Fruit fly (Drosophila melanogaster) whole organism, embryonic: ENCODE measurements around the gene CG10866.

Source experiments
- CG10366 ChIP-seq: fragments of 200-800 bp; sonication (Bioruptor generic); IDR thresholded peaks from 2 replicates; pipeline ENCODE4 v1.3.6; 2022; ENCODE audit warnings: missing biosample characterization, missing genetic modification characterization
- CG10431 ChIP-seq: fragments of 200-800 bp; sonication (Bioruptor generic); optimal IDR thresholded peaks from 3 replicates; lab custom pipeline; 2018; ENCODE audit warnings: missing biosample characterization, mild to moderate bottlenecking, missing genetic modification characterization
- CG10543 ChIP-seq: fragments of 200-800 bp; sonication (Bioruptor generic); optimal IDR thresholded peaks from 3 replicates; lab custom pipeline; 2017; ENCODE audit warnings: missing biosample characterization, mild to moderate bottlenecking, missing genetic modification characterization, moderate library complexity
- CG11504 ChIP-seq: fragments of 200-800 bp; sonication (Bioruptor generic); optimal IDR thresholded peaks from 3 replicates; lab custom pipeline; 2019; ENCODE audit warnings: missing biosample characterization, mild to moderate bottlenecking, missing genetic modification characterization, moderate library complexity
- CG12071 ChIP-seq: fragments of 200-800 bp; sonication (Bioruptor generic); optimal IDR thresholded peaks from 3 replicates; lab custom pipeline; 2018; ENCODE audit warnings: missing biosample characterization, mild to moderate bottlenecking, missing genetic modification characterization
- CG13624 ChIP-seq: fragments of 200-800 bp; sonication (Bioruptor generic); optimal IDR thresholded peaks from 2 replicates; lab custom pipeline; 2016; ENCODE audit warnings: missing biosample characterization, missing genetic modification characterization
- CG13775 ChIP-seq: fragments of 200-800 bp; sonication (Bioruptor generic); optimal IDR thresholded peaks from 3 replicates; lab custom pipeline; 2017; ENCODE audit warnings: missing biosample characterization, mild to moderate bottlenecking, missing genetic modification characterization
- CG1529 ChIP-seq: fragments of 200-800 bp; sonication (Bioruptor generic); optimal IDR thresholded peaks from 3 replicates; lab custom pipeline; 2018; ENCODE audit warnings: missing biosample characterization, missing genetic modification characterization
- CG16815 ChIP-seq: fragments of 200-800 bp; sonication (Bioruptor generic); optimal IDR thresholded peaks from 3 replicates; lab custom pipeline; 2017; ENCODE audit warnings: missing biosample characterization, mild to moderate bottlenecking, missing genetic modification characterization
- CG2202 ChIP-seq: fragments of 200-800 bp; sonication (Bioruptor generic); optimal IDR thresholded peaks from 2 replicates; lab custom pipeline; 2018; ENCODE audit warnings: missing biosample characterization, mild to moderate bottlenecking, missing genetic modification characterization
- CG2712 ChIP-seq: fragments of 200-800 bp; optimal IDR thresholded peaks from 3 replicates; lab custom pipeline; 2019; ENCODE audit warnings: missing biosample characterization, mild to moderate bottlenecking, missing genetic modification characterization, moderate library complexity
- CG32772 ChIP-seq: fragments of 200-800 bp; sonication (Bioruptor generic); IDR thresholded peaks from 2 replicates; pipeline ENCODE4 v1.3.6; 2022; ENCODE audit warnings: missing biosample characterization, missing genetic modification characterization
- CG4854 ChIP-seq: fragments of 200-800 bp; sonication (Bioruptor generic); optimal IDR thresholded peaks from 2 replicates; lab custom pipeline; 2016; ENCODE audit warnings: missing biosample characterization, missing genetic modification characterization, inconsistent platforms
- CG9727 ChIP-seq: fragments of 200-800 bp; sonication (Bioruptor generic); optimal IDR thresholded peaks from 3 replicates; lab custom pipeline; 2017; ENCODE audit warnings: missing biosample characterization, mild to moderate bottlenecking, missing genetic modification characterization
- Chrac-16 ChIP-seq: fragments of 200-800 bp; sonication (Bioruptor generic); optimal IDR thresholded peaks from 3 replicates; lab custom pipeline; 2016; ENCODE audit warnings: missing biosample characterization, missing genetic modification characterization
- Dbx ChIP-seq: fragments of 200-800 bp; sonication (Bioruptor generic); IDR thresholded peaks from 3 replicates; pipeline ENCODE4 v1.3.6; 2022; ENCODE audit warnings: missing biosample characterization, missing genetic modification characterization
- Doc3 ChIP-seq: fragments of 200-800 bp; sonication (Bioruptor generic); IDR thresholded peaks from 3 replicates; pipeline ENCODE4 v1.3.6; 2022; ENCODE audit warnings: missing biosample characterization, missing genetic modification characterization; ENCODE audit not compliant: partially characterized antibody
- HLH3B ChIP-seq: fragments of 200-800 bp; sonication (Bioruptor generic); IDR thresholded peaks from 2 replicates; pipeline ENCODE4 v1.3.6; 2022; ENCODE audit warnings: missing biosample characterization, missing genetic modification characterization
- Lim3 ChIP-seq: fragments of 200-800 bp; sonication (Bioruptor generic); IDR thresholded peaks from 2 replicates; pipeline ENCODE4 v1.3.6; 2022; ENCODE audit warnings: missing biosample characterization, missing genetic modification characterization
- MBD-R2 ChIP-seq: fragments of 200-800 bp; sonication (Bioruptor generic); IDR thresholded peaks from 2 replicates; pipeline ENCODE4 v1.3.6; 2022; ENCODE audit warnings: missing biosample characterization, missing genetic modification characterization
- Meics ChIP-seq: fragments of 200-800 bp; sonication (Bioruptor generic); optimal IDR thresholded peaks from 2 replicates; lab custom pipeline; 2017; ENCODE audit warnings: missing biosample characterization, mild to moderate bottlenecking, missing genetic modification characterization
- Nf-YA ChIP-seq: fragments of 200-800 bp; sonication (Bioruptor generic); IDR thresholded peaks from 2 replicates; pipeline ENCODE4 v1.3.6; 2022; ENCODE audit warnings: missing biosample characterization, missing genetic modification characterization
- Nf-YC ChIP-seq: fragments of 200-800 bp; optimal IDR thresholded peaks from 3 replicates; lab custom pipeline; 2019; ENCODE audit warnings: missing biosample characterization, mild to moderate bottlenecking, missing genetic modification characterization, moderate library complexity
- Oli ChIP-seq: fragments of 200-800 bp; sonication (Bioruptor generic); optimal IDR thresholded peaks from 2 replicates; lab custom pipeline; 2018; ENCODE audit warnings: missing biosample characterization, mild to moderate bottlenecking, missing genetic modification characterization, moderate library complexity
- Opbp ChIP-seq: fragments of 200-800 bp; sonication (Bioruptor generic); IDR thresholded peaks from 3 replicates; pipeline ENCODE4 v1.3.6; 2022; ENCODE audit warnings: missing biosample characterization, missing genetic modification characterization; ENCODE audit not compliant: partially characterized antibody
- Six4 ChIP-seq: fragments of 200-800 bp; sonication (Bioruptor generic); optimal IDR thresholded peaks from 2 replicates; lab custom pipeline; 2016; ENCODE audit warnings: missing biosample characterization, missing genetic modification characterization
- YL-1 ChIP-seq: fragments of 200-800 bp; sonication (Bioruptor generic); optimal IDR thresholded peaks from 3 replicates; lab custom pipeline; 2017; ENCODE audit warnings: missing biosample characterization, mild to moderate bottlenecking, missing genetic modification characterization
- ara ChIP-seq: fragments of 200-800 bp; sonication (Bioruptor generic); IDR thresholded peaks from 2 replicates; pipeline ENCODE4 v1.3.6; 2022; ENCODE audit warnings: missing biosample characterization, missing genetic modification characterization
- bowl ChIP-seq: fragments of 200-800 bp; sonication (Bioruptor generic); IDR thresholded peaks from 2 replicates; pipeline ENCODE4 v1.3.6; 2022; ENCODE audit warnings: missing biosample characterization, missing genetic modification characterization
- btn ChIP-seq: fragments of 200-800 bp; sonication (Bioruptor generic); optimal IDR thresholded peaks from 2 replicates; lab custom pipeline; 2016; ENCODE audit warnings: missing biosample characterization, missing genetic modification characterization
- cad ChIP-seq: fragments of >200 bp; optimal IDR thresholded peaks from 2 replicates; lab custom pipeline; 2017; ENCODE audit warnings: missing biosample characterization, missing genetic modification characterization
- da ChIP-seq: fragments of 200-800 bp; sonication (Bioruptor generic); optimal IDR thresholded peaks from 2 replicates; lab custom pipeline; 2016; ENCODE audit warnings: missing biosample characterization, missing genetic modification characterization
- dm ChIP-seq: fragments of 200-800 bp; sonication (Bioruptor generic); optimal IDR thresholded peaks from 3 replicates; lab custom pipeline; 2016; ENCODE audit warnings: missing biosample characterization, missing genetic modification characterization
- esg ChIP-seq: fragments of 200-800 bp; sonication (Bioruptor generic); conservative IDR thresholded peaks from 2 replicates; pipeline ENCODE4 v1.3.6; 2022; ENCODE audit warnings: missing biosample characterization, missing genetic modification characterization
- exex ChIP-seq: fragments of 200-800 bp; sonication (Bioruptor generic); optimal IDR thresholded peaks from 4 replicates; lab custom pipeline; 2018; ENCODE audit warnings: missing biosample characterization, mild to moderate bottlenecking, missing genetic modification characterization, moderate library complexity
- fd3F ChIP-seq: fragments of 200-800 bp; sonication (Bioruptor generic); optimal IDR thresholded peaks from 2 replicates; lab custom pipeline; 2018; ENCODE audit warnings: missing biosample characterization, mild to moderate bottlenecking, missing genetic modification characterization, moderate library complexity
- fd64A ChIP-seq: fragments of 200-800 bp; sonication (Bioruptor generic); optimal IDR thresholded peaks from 3 replicates; lab custom pipeline; 2018; ENCODE audit warnings: missing biosample characterization, mild to moderate bottlenecking, missing genetic modification characterization
- gcm ChIP-seq: fragments of 200-800 bp; sonication (Bioruptor generic); optimal IDR thresholded peaks from 2 replicates; lab custom pipeline; 2019; ENCODE audit warnings: missing biosample characterization, mild to moderate bottlenecking, missing genetic modification characterization, moderate library complexity
- grn ChIP-seq: fragments of 200-800 bp; sonication (Bioruptor generic); optimal IDR thresholded peaks from 3 replicates; lab custom pipeline; 2017; ENCODE audit warnings: missing biosample characterization, missing genetic modification characterization
- gro ChIP-seq: fragments of 200-800 bp; sonication (Bioruptor generic); optimal IDR thresholded peaks from 2 replicates; lab custom pipeline; 2016; ENCODE audit warnings: missing biosample characterization, missing genetic modification characterization
- jigr1 ChIP-seq: fragments of 200-800 bp; sonication (Bioruptor generic); IDR thresholded peaks from 3 replicates; pipeline ENCODE4 v1.3.6; 2022; ENCODE audit warnings: missing biosample characterization, missing genetic modification characterization
- lmd ChIP-seq: fragments of 200-800 bp; sonication (Bioruptor generic); IDR thresholded peaks from 2 replicates; pipeline ENCODE4 v1.3.6; 2022; ENCODE audit warnings: missing biosample characterization, missing genetic modification characterization
- peb ChIP-seq: fragments of 200-800 bp; sonication (Bioruptor generic); IDR thresholded peaks from 2 replicates; pipeline ENCODE4 v1.3.6; 2022; ENCODE audit warnings: missing biosample characterization, missing genetic modification characterization
- pzg ChIP-seq: fragments of 200-800 bp; sonication (Bioruptor generic); optimal IDR thresholded peaks from 3 replicates; lab custom pipeline; 2018; ENCODE audit warnings: missing biosample characterization, mild to moderate bottlenecking, missing genetic modification characterization, moderate library complexity
- rib ChIP-seq: fragments of 200-800 bp; sonication (Bioruptor generic); IDR thresholded peaks from 2 replicates; pipeline ENCODE4 v1.3.6; 2022; ENCODE audit warnings: missing biosample characterization, missing genetic modification characterization
- row ChIP-seq: fragments of 200-800 bp; sonication (Bioruptor generic); IDR thresholded peaks from 3 replicates; pipeline ENCODE4 v1.3.6; 2022; ENCODE audit warnings: missing biosample characterization, missing genetic modification characterization
- seq ChIP-seq: fragments of 200-800 bp; sonication (Bioruptor generic); IDR thresholded peaks from 2 replicates; pipeline ENCODE4 v1.3.6; 2022; ENCODE audit warnings: missing biosample characterization, missing genetic modification characterization
- sim ChIP-seq: fragments of 200-800 bp; sonication (Bioruptor generic); IDR thresholded peaks from 2 replicates; pipeline ENCODE4 v1.3.6; 2022; ENCODE audit warnings: missing biosample characterization, missing genetic modification characterization
- sisA ChIP-seq: fragments of 200-800 bp; sonication (Bioruptor generic); IDR thresholded peaks from 2 replicates; pipeline ENCODE4 v1.3.6; 2022; ENCODE audit warnings: missing biosample characterization, missing genetic modification characterization
- stc ChIP-seq: fragments of 200-800 bp; sonication (Bioruptor generic); IDR thresholded peaks from 2 replicates; pipeline ENCODE4 v1.3.6; 2022; ENCODE audit warnings: missing biosample characterization, missing genetic modification characterization
- toy ChIP-seq: fragments of 200-800 bp; sonication (Bioruptor generic); IDR thresholded peaks from 2 replicates; pipeline ENCODE4 v1.3.6; 2022; ENCODE audit warnings: missing biosample characterization, missing genetic modification characterization
- yki ChIP-seq: fragments of >200 bp; optimal IDR thresholded peaks from 3 replicates; lab custom pipeline; 2018

CG10866 gene

DNA sequence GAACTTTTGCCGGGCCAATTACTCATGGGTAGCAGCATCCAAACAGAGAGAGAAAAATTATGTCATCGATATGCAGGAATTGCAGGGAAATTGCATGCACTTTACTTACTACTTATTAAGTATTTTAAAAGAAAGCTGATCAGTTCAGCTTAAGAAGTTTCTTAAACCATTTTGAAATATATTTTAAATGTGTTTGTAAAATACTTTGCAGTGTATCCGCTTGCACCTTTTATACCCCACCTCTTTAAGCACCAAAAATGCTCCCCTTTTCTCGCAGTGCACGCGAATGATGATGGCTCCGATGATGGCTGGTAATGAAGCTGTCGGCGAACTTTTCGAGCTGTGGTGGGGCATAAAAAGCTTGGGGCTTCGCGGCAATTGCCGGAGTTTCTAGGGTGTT is 14.7 kb upstream of the CG10866 start, which contains the start of gene CG14984 (continued):
- TF ChIP-seq Opbp (GFP tag; lab: Robert Waterston, UW) (no peak), CG32772 (peak; percentile 46; the same call in 1 of the 2 replicates), CG1529 (GFP tag; lab: Kevin White, UChicago) (no peak), seq (no peak), cad (GFP tag; lab: Kevin White, UChicago) (no peak), exex (tag; lab: Kevin White, UChicago) (no peak), MBD-R2 (GFP tag; lab: Robert Waterston, UW) (no peak), CG12071 (no peak), pzg (GFP tag; lab: Kevin White, UChicago) (no peak), Meics (GFP tag; lab: Kevin White, UChicago) (peak; percentile 72), row (GFP tag; lab: Robert Waterston, UW) (peak; percentile 58), CG13775 (GFP tag; lab: Kevin White, UChicago) (no peak), fd64A (GFP tag; lab: Kevin White, UChicago) (no peak), btn (GFP tag; lab: Kevin White, UChicago) (no peak), CG10431 (no peak), Nf-YC (tag; lab: Kevin White, UChicago) (no peak), stc (GFP tag; lab: Robert Waterston, UW) (no peak), jigr1 (GFP tag; lab: Robert Waterston, UW) (0 out of 3 replicates have a peak, but pooled peaks have one; percentile 18), gcm (no peak), CG11504 (tag; lab: Kevin White, UChicago) (peak; percentile 57), HLH3B (GFP tag; lab: Robert Waterston, UW) (no peak), grn (no peak), CG4854 (no peak), rib (GFP tag; lab: Robert Waterston, UW) (no peak), lmd (GFP tag; lab: Robert Waterston, UW) (peak; percentile 69), bowl (GFP tag; lab: Robert Waterston, UW) (no peak), CG10366 (0 out of 2 replicates have a peak, but pooled peaks have one; percentile 17), Chrac-16 (GFP tag; lab: Kevin White, UChicago) (no peak), dm (GFP tag; lab: Kevin White, UChicago) (no peak), CG2202 (tag; lab: Kevin White, UChicago) (no peak), peb (GFP tag; lab: Robert Waterston, UW) (no peak), yki (lab: Kevin White, UChicago) (no peak), da (no peak), toy (0 out of 2 replicates have a peak, but pooled peaks have one; percentile 55), YL-1 (GFP tag; lab: Kevin White, UChicago) (no peak), CG16815 (GFP tag; lab: Kevin White, UChicago) (no peak), Dbx (GFP tag; lab: Robert Waterston, UW) (peak; percentile 79), CG2712 (tag; lab: Kevin White, UChicago) (peak; percentile 26), Nf-YA (GFP tag; lab: Robert Waterston, UW) (no peak), Six4 (GFP tag; lab: Kevin White, UChicago) (peak; percentile 12), CG10543 (GFP tag; lab: Kevin White, UChicago) (no peak), CG9727 (peak; percentile 13), ara (GFP tag; lab: Robert Waterston, UW) (no peak), fd3F (GFP tag; lab: Kevin White, UChicago) (no peak), Lim3 (no peak), sisA (no peak), esg (GFP tag; lab: Robert Waterston, UW) (0 out of 2 replicates have a peak, but pooled peaks have one; percentile 12), CG13624 (GFP tag; lab: Kevin White, UChicago) (peak; percentile 14), Oli (tag; lab: Kevin White, UChicago) (no peak), sim (GFP tag; lab: Robert Waterston, UW) (no peak), Doc3 (no peak), gro (peak; percentile 74)
- TF ChIP-seq, all 482 proteins: peak for 148
